Fruit fly (Drosophila melanogaster): ENCODE results near the gene CG34175.

Gene CG34175

DNA sequence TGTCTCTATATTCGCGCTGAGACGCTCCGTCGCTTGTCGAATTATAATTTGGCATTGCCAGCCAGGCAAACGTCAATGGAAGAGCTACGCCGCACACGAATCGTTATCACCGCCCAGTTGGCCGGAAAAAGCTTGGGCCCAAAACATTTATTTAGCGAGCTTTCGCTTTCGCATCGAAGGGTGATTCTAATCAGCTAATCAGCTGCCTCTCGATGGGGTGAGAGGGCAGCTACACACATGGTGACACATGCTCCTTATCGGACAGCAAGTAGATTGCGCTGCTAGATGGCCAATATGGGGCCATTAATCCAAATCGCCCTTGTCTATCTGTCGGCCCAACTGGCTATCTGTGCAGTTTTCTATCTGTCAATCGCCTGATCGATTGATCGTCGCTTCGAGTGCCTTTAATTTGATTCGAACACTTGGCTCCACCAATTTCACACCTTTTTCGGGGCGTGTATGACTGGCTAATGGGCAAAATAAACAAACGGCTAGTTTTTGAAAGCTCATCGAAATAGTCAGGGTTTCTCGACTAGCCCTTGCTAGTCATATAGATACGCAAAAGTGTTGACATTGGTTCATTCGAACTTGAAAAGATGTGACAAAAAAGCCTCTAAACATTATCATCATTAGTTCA, 31.7 kb upstream of the CG34175 start (continued):
- no peak for TF ChIP-seq Hmr (GFP tag; optimal IDR thresholded peaks at IDR 0.05)
- TF ChIP-seq ase (GFP tag; IDR thresholded peaks at IDR 0.05): no peak
- TF ChIP-seq nau (GFP tag; optimal IDR thresholded peaks at IDR 0.05): no peak
- TF ChIP-seq CG16779 (GFP tag; IDR thresholded peaks at IDR 0.05): no peak
- no peak for TF ChIP-seq Aef1 (GFP tag; IDR thresholded peaks at IDR 0.05)
- TF ChIP-seq Hr78 (GFP tag; optimal IDR thresholded peaks at IDR 0.05): peak in 1 of 2 experiments; percentile 69
- peak; percentile 26 for TF ChIP-seq CG15514 (GFP tag; optimal IDR thresholded peaks at IDR 0.05)
- TF ChIP-seq Atf-2 (GFP tag; optimal IDR thresholded peaks at IDR 0.05): no peak
- peak; percentile 24 for TF ChIP-seq HmgZ (tag; optimal IDR thresholded peaks at IDR 0.05)
- TF ChIP-seq oc (tag; optimal IDR thresholded peaks at IDR 0.05): no peak
- TF ChIP-seq CG4360 (GFP tag; IDR thresholded peaks at IDR 0.05): no peak
- TF ChIP-seq Xbp1 (GFP tag; optimal IDR thresholded peaks at IDR 0.05): no peak
- no peak for TF ChIP-seq bsh (GFP tag; optimal IDR thresholded peaks at IDR 0.05)
- no peak for TF ChIP-seq z (GFP tag; IDR thresholded peaks at IDR 0.05)
- no peak for TF ChIP-seq Hand (GFP tag; optimal IDR thresholded peaks at IDR 0.05)
- peak; percentile 9 for TF ChIP-seq CG6765 (GFP tag; optimal IDR thresholded peaks at IDR 0.05)
- TF ChIP-seq Vsx1 (GFP tag; optimal IDR thresholded peaks at IDR 0.05): peak; percentile 43
- no peak for TF ChIP-seq CG4328 (GFP tag; optimal IDR thresholded peaks at IDR 0.05)
- TF ChIP-seq Fer1 (GFP tag; optimal IDR thresholded peaks at IDR 0.05): peak; percentile 20
- TF ChIP-seq ato (GFP tag; IDR thresholded peaks at IDR 0.05; ENCODE audit: partially characterized antibody): no peak
- TF ChIP-seq gsb (GFP tag; IDR thresholded peaks at IDR 0.05): no peak
- no peak for TF ChIP-seq CG9609 (GFP tag; optimal IDR thresholded peaks at IDR 0.05)
- TF ChIP-seq salm (tag; optimal IDR thresholded peaks at IDR 0.05): no peak
- TF ChIP-seq lov (optimal IDR thresholded peaks at IDR 0.05): no peak
- no peak for TF ChIP-seq lov (GFP tag; IDR thresholded peaks at IDR 0.05)
- peak; percentile 99 for TF ChIP-seq grn (GFP tag; optimal IDR thresholded peaks at IDR 0.05)
- TF ChIP-seq CG15479 (GFP tag; optimal IDR thresholded peaks at IDR 0.05): no peak
- TF ChIP-seq Side (GFP tag; optimal IDR thresholded peaks at IDR 0.05): no peak
- no peak for TF ChIP-seq caup (GFP tag; optimal IDR thresholded peaks at IDR 0.05; ENCODE audit: severe bottlenecking)
- no peak for TF ChIP-seq CG4424 (GFP tag; optimal IDR thresholded peaks at IDR 0.05)
- no peak for TF ChIP-seq CG32772 (GFP tag; IDR thresholded peaks at IDR 0.05)
- TF ChIP-seq Neu2 (GFP tag; optimal IDR thresholded peaks at IDR 0.05; ENCODE audit: borderline replicate concordance): no peak
- peak; percentile 78; the same call in 1 of the 4 replicates for TF ChIP-seq chinmo (GFP tag; IDR thresholded peaks at IDR 0.05; ENCODE audit: partially characterized antibody)
- no peak for TF ChIP-seq fd96Cb (tag; optimal IDR thresholded peaks at IDR 0.05)
- no peak for TF ChIP-seq MTF-1 (GFP tag; optimal IDR thresholded peaks at IDR 0.05; ENCODE audit: borderline replicate concordance)
- TF ChIP-seq CG13424 (tag; optimal IDR thresholded peaks at IDR 0.05): no peak
- TF ChIP-seq NC2α (GFP tag; optimal IDR thresholded peaks at IDR 0.05): no peak
- TF ChIP-seq Dref (GFP tag; IDR thresholded peaks at IDR 0.05): no peak
- peak; percentile 86 for TF ChIP-seq CG34376 (GFP tag; optimal IDR thresholded peaks at IDR 0.05)
- peak; percentile 28 for TF ChIP-seq CG5180 (GFP tag; optimal IDR thresholded peaks at IDR 0.05)
- no peak for TF ChIP-seq Dek (tag; optimal IDR thresholded peaks at IDR 0.05)
- TF ChIP-seq cas (GFP tag; IDR thresholded peaks at IDR 0.05): no peak
- peak; percentile 98 for TF ChIP-seq exex (tag; optimal IDR thresholded peaks at IDR 0.05)
- TF ChIP-seq CG15011 (GFP tag; optimal IDR thresholded peaks at IDR 0.05): no peak
- TF ChIP-seq Usf (GFP tag; optimal IDR thresholded peaks at IDR 0.05): no peak
- TF ChIP-seq CG15601 (tag; optimal IDR thresholded peaks at IDR 0.05): no peak
- no peak for TF ChIP-seq da (GFP tag; optimal IDR thresholded peaks at IDR 0.05)
- TF ChIP-seq tx (GFP tag; optimal IDR thresholded peaks at IDR 0.05): no peak
- TF ChIP-seq croc (GFP tag; conservative IDR thresholded peaks at IDR 0.05): no peak
